Worm (Caenorhabditis elegans): ENCODE measurements around the gene ugt-16.
A peak's percentile ranks its signal among the peaks of the same experiment; 100 is the strongest.

ugt-16 gene

ce11 chrV:12780248-12780647 is 44.6 kb upstream of the ugt-16 start (continued):
- TF ChIP-seq gei-17 (GFP tag; optimal IDR thresholded peaks at IDR 0.05) (peak; percentile 13), madf-6 (GFP tag; IDR thresholded peaks at IDR 0.05) (no peak), bed-1 (GFP tag; IDR thresholded peaks at IDR 0.05) (no peak), chd-7 (tag; optimal IDR thresholded peaks at IDR 0.05) (peak; percentile 83), sea-2 (GFP tag; IDR thresholded peaks at IDR 0.05) (0 out of 2 replicates have a peak, but pooled peaks have one; percentile 45), attf-3 (GFP tag; conservative IDR thresholded peaks at IDR 0.05) (peak; percentile 65), mel-28 (tag; optimal IDR thresholded peaks at IDR 0.05; ENCODE audit: borderline replicate concordance) (peak; percentile 17), mcd-1 (GFP tag; IDR thresholded peaks at IDR 0.05) (peak; percentile 72), ztf-26 (tag; optimal IDR thresholded peaks at IDR 0.05) (peak; percentile 51), Y56A3A.18 (GFP tag; IDR thresholded peaks at IDR 0.05) (peak; percentile 79), nfya-1 (tag; optimal IDR thresholded peaks at IDR 0.05; ENCODE audit: borderline replicate concordance, insufficient read depth) (no peak), ceh-27 (GFP tag; optimal IDR thresholded peaks at IDR 0.05) (peak; percentile 75), ztf-25 (GFP tag; IDR thresholded peaks at IDR 0.05) (peak; percentile 85), F37B4.10 (GFP tag; IDR thresholded peaks at IDR 0.05) (0 out of 2 replicates have a peak, but pooled peaks have one; percentile 45), nhr-90 (tag; optimal IDR thresholded peaks at IDR 0.05) (peak; percentile 75), egrh-3 (GFP tag; IDR thresholded peaks at IDR 0.05) (0 out of 2 replicates have a peak, but pooled peaks have one; percentile 45), rcor-1 (GFP tag; IDR thresholded peaks at IDR 0.05) (peak; percentile 49), ets-4 (GFP tag; optimal IDR thresholded peaks at IDR 0.05) (peak; percentile 74), atf-7 (tag; optimal IDR thresholded peaks at IDR 0.05) (peak; percentile 4), F39B2.1 (GFP tag; IDR thresholded peaks at IDR 0.05) (no peak), lsl-1 (GFP tag; optimal IDR thresholded peaks at IDR 0.05) (peak; percentile 37), hmg-1.2 (GFP tag; IDR thresholded peaks at IDR 0.05) (peak; percentile 76), nfyb-1 (GFP tag; IDR thresholded peaks at IDR 0.05) (peak; percentile 75), T26A5.8 (tag; optimal IDR thresholded peaks at IDR 0.05) (peak; percentile 59), sptf-2 (GFP tag; optimal IDR thresholded peaks at IDR 0.05) (peak; percentile 59), B0035.1 (tag; optimal IDR thresholded peaks at IDR 0.05) (no peak), F55B11.4 (tag; optimal IDR thresholded peaks at IDR 0.05; ENCODE audit: borderline replicate concordance, insufficient read depth) (no peak), snpc-4 (GFP tag; optimal IDR thresholded peaks at IDR 0.05) (peak; percentile 44), snpc-4 (tag; optimal IDR thresholded peaks at IDR 0.05) (peak in 1 of 4 experiments; percentile 68), hrde-1 (tag; optimal IDR thresholded peaks at IDR 0.05; ENCODE audit: borderline replicate concordance) (no peak), F57A8.1 (GFP tag; optimal IDR thresholded peaks at IDR 0.05) (peak; percentile 68), D2030.7 (GFP tag; IDR thresholded peaks at IDR 0.05) (peak; percentile 68), tbp1 (GFP tag; optimal IDR thresholded peaks at IDR 0.05) (peak; percentile 99), snpc-1.3 (tag; optimal IDR thresholded peaks at IDR 0.05; ENCODE audit: insufficient read depth) (peak; percentile 69), Y67H2A.10 (GFP tag; conservative IDR thresholded peaks at IDR 0.05) (no peak), Y79H2A.3 (GFP tag; conservative IDR thresholded peaks at IDR 0.05) (peak; percentile 84), T07F8.4 (tag; optimal IDR thresholded peaks at IDR 0.05) (peak; percentile 71), hmg-20 (GFP tag; IDR thresholded peaks at IDR 0.05) (peak; percentile 53; the same call in 1 of the 2 replicates), xnd-1 (tag; optimal IDR thresholded peaks at IDR 0.05) (no peak), nhr-120 (GFP tag; IDR thresholded peaks at IDR 0.05) (0 out of 2 replicates have a peak, but pooled peaks have one; percentile 61), F23B12.7 (tag; optimal IDR thresholded peaks at IDR 0.05; ENCODE audit: insufficient read depth) (peak; percentile 83), bed-2 (GFP tag; IDR thresholded peaks at IDR 0.05) (no peak), rec-8 (tag; optimal IDR thresholded peaks at IDR 0.05) (peak; percentile 75 to 84), Y53G8AR.9 (GFP tag; conservative IDR thresholded peaks at IDR 0.05) (no peak), die-1 (tag; optimal IDR thresholded peaks at IDR 0.05) (peak; percentile 89), somi-1 (GFP tag; optimal IDR thresholded peaks at IDR 0.05) (peak; percentile 65), ceh-58 (GFP tag; IDR thresholded peaks at IDR 0.05) (peak; percentile 83; the same call in 1 of the 2 replicates)
